Worm (Caenorhabditis elegans): Measurements from ENCODE around the gene Y94H6A.12.
"Not testable (repeated sequence)": the region's sequence is repeated elsewhere in the genome, so short reads cannot be mapped to it uniquely, and the experiment has no call there.

The Y94H6A.12 gene

ce11 chrIV:2719734-2720133, 6.9 kb upstream of the Y94H6A.12 start, which contains the start of gene ndua-12:
ndua-12 (minus strand) TSS chrIV:2719834.
- not testable (repeated sequence) for TF ChIP-seq tbp1 (GFP tag; optimal IDR thresholded peaks at IDR 0.05); nhr-90 (tag; optimal IDR thresholded peaks at IDR 0.05); B0261.1 (tag; optimal IDR thresholded peaks at IDR 0.05)

- TF ChIP-seq lin-40 (tag; optimal IDR thresholded peaks at IDR 0.05); pha-4 (tag; optimal IDR thresholded peaks at IDR 0.05); ZK185.1 (tag; optimal IDR thresholded peaks at IDR 0.05; ENCODE audit: poor library complexity, severe bottlenecking): not testable (repeated sequence)
Measured at ce11 chrIV:2716474-2716873, 3.6 kb upstream of the Y94H6A.12 start, which contains the start of gene Y94H6A.7. Y94H6A.7 (minus strand) TSS chrIV:2716574.

ce11 chrIV:2711122-2711669, 1.6 kb downstream of the Y94H6A.12 start:
- TF ChIP-seq Y95B8A.8 (GFP tag; IDR thresholded peaks at IDR 0.05) (no peak), nhr-80 (tag; optimal IDR thresholded peaks at IDR 0.05) (peak; percentile 15), dpff-1 (tag; optimal IDR thresholded peaks at IDR 0.05) (no peak), hmg-1.2 (GFP tag; IDR thresholded peaks at IDR 0.05) (no peak), F57C9.4 (tag; optimal IDR thresholded peaks at IDR 0.05) (no peak), dpl-1 (GFP tag; optimal IDR thresholded peaks at IDR 0.05) (no peak), lir-1 (GFP tag; conservative IDR thresholded peaks at IDR 0.05) (no peak), hsf-1 (GFP tag; IDR thresholded peaks at IDR 0.05) (peak; percentile 91), egrh-3 (GFP tag; IDR thresholded peaks at IDR 0.05) (no peak), lin-54 (GFP tag; optimal IDR thresholded peaks at IDR 0.05) (peak; percentile 2), dox-1 (GFP tag; IDR thresholded peaks at IDR 0.05) (no peak), sea-2 (GFP tag; IDR thresholded peaks at IDR 0.05) (no peak), K12H6.12 (tag; optimal IDR thresholded peaks at IDR 0.05) (no peak), madf-10 (tag; optimal IDR thresholded peaks at IDR 0.05) (peak; percentile 20), rpc-1 (optimal IDR thresholded peaks at IDR 0.05) (peak; percentile 12), rpc-1 (tag; optimal IDR thresholded peaks at IDR 0.05) (no peak), ceh-79 (tag; optimal IDR thresholded peaks at IDR 0.05) (no peak), cebp-1 (GFP tag; IDR thresholded peaks at IDR 0.05) (peak; percentile 97), cebp-1 (tag; optimal IDR thresholded peaks at IDR 0.05) (peak; percentile 96), tbp1 (GFP tag; optimal IDR thresholded peaks at IDR 0.05) (peak; percentile 24), egl-44 (GFP tag; IDR thresholded peaks at IDR 0.05) (no peak), ztf-3 (GFP tag; optimal IDR thresholded peaks at IDR 0.05) (peak; percentile 17), attf-5 (GFP tag; optimal IDR thresholded peaks at IDR 0.05) (no peak), mcd-1 (GFP tag; IDR thresholded peaks at IDR 0.05) (peak; percentile 68), let-607 (tag; optimal IDR thresholded peaks at IDR 0.05) (peak in 1 of 2 experiments; percentile 38), snpc-4 (GFP tag; optimal IDR thresholded peaks at IDR 0.05) (no peak), snpc-4 (tag; optimal IDR thresholded peaks at IDR 0.05) (peak in 1 of 4 experiments; percentile 5), F55B11.4 (tag; optimal IDR thresholded peaks at IDR 0.05; ENCODE audit: borderline replicate concordance, insufficient read depth) (no peak), ccch-3 (GFP tag; optimal IDR thresholded peaks at IDR 0.05) (no peak)

- TF ChIP-seq atf-7 (tag; optimal IDR thresholded peaks at IDR 0.05) (peak; percentile 24), madf-8 (GFP tag; conservative IDR thresholded peaks at IDR 0.05) (no peak), ztf-26 (tag; optimal IDR thresholded peaks at IDR 0.05) (peak; percentile 19), D2030.7 (GFP tag; IDR thresholded peaks at IDR 0.05) (0 out of 2 replicates have a peak, but pooled peaks have one; percentile 14), ama-1 (optimal IDR thresholded peaks at IDR 0.05) (peak; percentile 67), ama-1 (GFP tag; optimal IDR thresholded peaks at IDR 0.05) (no peak), F10E7.11 (tag; optimal IDR thresholded peaks at IDR 0.05) (no peak), ZK185.1 (tag; optimal IDR thresholded peaks at IDR 0.05; ENCODE audit: poor library complexity, severe bottlenecking) (peak; percentile 34), egl-44 (GFP tag; IDR thresholded peaks at IDR 0.05) (no peak), T26A5.8 (tag; optimal IDR thresholded peaks at IDR 0.05) (peak; percentile 28), akir-1 (GFP tag; optimal IDR thresholded peaks at IDR 0.05) (no peak), zim-3 (tag; optimal IDR thresholded peaks at IDR 0.05) (peak; percentile 24), zfh-2 (GFP tag; conservative IDR thresholded peaks at IDR 0.05) (no peak)
Measured at ce11 chrIV:2710203-2710935, 2.5 kb downstream of the Y94H6A.12 start, which contains the start of gene Y94H6A.10. Y94H6A.10 (minus strand) TSS chrIV:2710666.
